Worm (Caenorhabditis elegans) whole organism, late embryonic: ENCODE results near the gene F54D10.9.

Experiments
- ama-1 ChIP-seq: fragments of 150-350 bp; optimal IDR thresholded peaks from 2 replicates; lab custom pipeline; 2014
- ceh-18 ChIP-seq: sonication (generic microtip); optimal IDR thresholded peaks from 2 replicates; lab custom pipeline; 2016; ENCODE audit warnings: missing genetic modification characterization, missing compliant biosample characterization
- ceh-31 ChIP-seq: sonication (generic microtip); optimal IDR thresholded peaks from 2 replicates; lab custom pipeline; 2016; ENCODE audit warnings: missing genetic modification characterization, missing compliant biosample characterization
- dmd-4 ChIP-seq: sonication (generic microtip); optimal IDR thresholded peaks from 2 replicates; lab custom pipeline; 2016; ENCODE audit warnings: borderline replicate concordance, missing genetic modification characterization, missing compliant biosample characterization
- elt-2 ChIP-seq: sonication (generic microtip); optimal IDR thresholded peaks from 2 replicates; lab custom pipeline; 2016; ENCODE audit warnings: missing genetic modification reagents, missing genetic modification characterization, missing compliant biosample characterization
- hlh-30 ChIP-seq: sonication (generic microtip); optimal IDR thresholded peaks from 2 replicates; lab custom pipeline; 2017; ENCODE audit warnings: antibody characterized with exemption, missing genetic modification characterization, missing compliant biosample characterization; ENCODE audit not compliant: insufficient read depth
- nhr-11 ChIP-seq: fragments of 150-350 bp; optimal IDR thresholded peaks from 2 replicates; lab custom pipeline; 2014; ENCODE audit warnings: missing biosample characterization, missing genetic modification characterization

DNA sequence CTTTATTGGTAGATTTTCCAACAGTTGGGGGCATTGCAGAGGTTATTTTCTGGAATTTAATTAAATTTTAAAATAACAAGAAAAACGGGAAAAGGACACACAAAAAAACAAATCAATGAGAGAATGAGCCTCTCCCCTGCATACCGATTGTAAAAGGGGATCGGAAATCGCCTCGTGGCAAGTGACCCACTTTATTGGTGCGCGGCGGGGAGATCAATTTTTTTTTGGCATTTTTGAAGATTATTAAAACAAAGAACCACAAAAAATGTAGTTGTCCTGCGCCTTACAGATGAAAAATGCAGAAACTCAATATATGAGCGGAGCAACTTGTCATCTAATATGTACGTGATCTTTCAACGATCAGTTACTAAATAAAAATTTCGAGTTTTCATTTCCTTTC, 11.0 kb downstream of the F54D10.9 start, which contains the start of gene F54D10.7:
- no peak for TF ChIP-seq ceh-31 (tag; lab: Kevin White, UChicago)
- TF ChIP-seq ama-1 (lab: Kevin White, UChicago) = no peak
- no peak for TF ChIP-seq ceh-18 (tag; lab: Kevin White, UChicago)
- no peak for TF ChIP-seq elt-2 (tag; lab: Kevin White, UChicago)
- no peak for TF ChIP-seq hlh-30 (tag; lab: Kevin White, UChicago)
- no peak for TF ChIP-seq dmd-4 (tag; lab: Kevin White, UChicago)
- no peak for TF ChIP-seq nhr-11
